Worm (Caenorhabditis elegans): ENCODE results near the gene irld-57.

irld-57 gene

DNA sequence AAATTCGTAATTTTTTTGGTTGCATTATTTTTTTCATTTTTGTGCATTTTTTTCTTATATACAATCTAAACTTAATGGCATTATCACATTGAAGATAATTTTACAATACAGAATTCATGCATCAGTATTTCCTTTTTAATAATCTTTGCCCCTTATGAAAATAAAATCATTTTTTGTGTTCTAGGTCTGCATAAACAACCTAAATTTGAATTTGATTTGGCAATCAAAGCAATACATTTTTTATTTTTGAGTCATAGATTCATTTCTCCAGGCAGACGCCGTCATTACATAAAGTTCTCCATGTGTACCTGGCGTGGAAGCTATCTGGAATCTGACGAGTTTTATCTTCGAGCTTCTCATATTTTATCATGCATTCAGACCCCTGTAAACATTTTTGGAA is 4.6 kb downstream of the irld-57 start, which contains the start of gene srh-140:
srh-140 (plus strand) TSS at position 301 of the 400 bp plus-strand sequence.
- TF ChIP-seq T22C8.4 (GFP tag; IDR thresholded peaks at IDR 0.05) (no peak), ztf-29 (GFP tag; IDR thresholded peaks at IDR 0.05) (no peak), klf-2 (GFP tag; conservative IDR thresholded peaks at IDR 0.05) (no peak), ztf-23 (GFP tag; IDR thresholded peaks at IDR 0.05) (no peak), tab-1 (GFP tag; IDR thresholded peaks at IDR 0.05) (no peak), cog-1 (tag; optimal IDR thresholded peaks at IDR 0.05) (no peak), ref-1 (GFP tag; conservative IDR thresholded peaks at IDR 0.05) (no peak), flt-1 (GFP tag; IDR thresholded peaks at IDR 0.05) (no peak), med-1 (GFP tag; optimal IDR thresholded peaks at IDR 0.05; ENCODE audit: insufficient read depth) (no peak)

DNA sequence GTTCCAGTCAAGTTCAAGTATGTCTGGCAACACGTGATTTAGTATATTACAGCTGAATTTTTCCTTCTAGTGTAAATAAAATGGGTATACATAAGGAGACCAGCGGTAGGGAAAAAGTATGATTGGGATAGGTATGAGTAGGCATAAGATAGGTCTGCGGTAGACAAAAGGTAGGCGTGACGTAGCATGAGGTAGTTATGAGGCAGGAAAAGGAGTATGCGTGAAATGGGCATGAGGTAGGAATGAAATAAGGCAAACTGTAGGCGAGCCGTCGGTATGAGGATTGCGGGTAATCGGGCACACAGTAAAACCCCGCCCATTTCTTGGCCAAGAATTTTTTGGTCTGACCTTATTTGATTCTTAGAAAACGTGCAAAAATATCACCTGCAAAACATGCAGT is 5.1 kb downstream of the irld-57 start:
- TF ChIP-seq tab-1 (GFP tag; IDR thresholded peaks at IDR 0.05) (no peak), flt-1 (GFP tag; IDR thresholded peaks at IDR 0.05) (no peak), ztf-29 (GFP tag; IDR thresholded peaks at IDR 0.05) (no peak), ref-1 (GFP tag; conservative IDR thresholded peaks at IDR 0.05) (no peak), ztf-23 (GFP tag; IDR thresholded peaks at IDR 0.05) (no peak), cog-1 (tag; optimal IDR thresholded peaks at IDR 0.05) (no peak), T22C8.4 (GFP tag; IDR thresholded peaks at IDR 0.05) (no peak), klf-2 (GFP tag; conservative IDR thresholded peaks at IDR 0.05) (no peak), med-1 (GFP tag; optimal IDR thresholded peaks at IDR 0.05; ENCODE audit: insufficient read depth) (no peak)

DNA sequence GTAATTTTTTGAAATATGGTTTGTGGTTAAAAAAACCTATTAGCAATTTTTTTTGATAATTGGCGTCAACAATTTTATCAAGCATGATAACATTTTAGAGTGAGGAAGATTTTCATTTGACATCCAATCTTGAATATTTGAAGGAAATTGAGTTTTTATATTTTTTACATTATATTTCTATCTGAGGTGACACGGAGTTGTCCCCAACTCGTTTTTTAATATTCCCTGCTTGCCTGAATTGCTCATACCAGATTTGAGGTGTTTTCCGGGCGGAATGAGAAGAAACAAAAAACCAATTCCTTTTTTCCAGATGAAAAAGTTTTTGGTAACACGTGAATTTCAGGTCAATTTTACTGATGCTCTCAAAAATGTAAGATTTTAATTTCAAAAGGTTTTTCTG is 6.9 kb downstream of the irld-57 start, which contains the start of gene Y6E2A.7:
Y6E2A.7 (plus strand) TSS at position 301 of the 400 bp plus-strand sequence.
- TF ChIP-seq cog-1 (tag; optimal IDR thresholded peaks at IDR 0.05), result no peak
- TF ChIP-seq klf-2 (GFP tag; conservative IDR thresholded peaks at IDR 0.05), result no peak
- TF ChIP-seq med-1 (GFP tag; optimal IDR thresholded peaks at IDR 0.05; ENCODE audit: insufficient read depth), result no peak
- TF ChIP-seq ref-1 (GFP tag; conservative IDR thresholded peaks at IDR 0.05), result no peak
- no peak for TF ChIP-seq tab-1 (GFP tag; IDR thresholded peaks at IDR 0.05)
- TF ChIP-seq ztf-29 (GFP tag; IDR thresholded peaks at IDR 0.05), result no peak
- TF ChIP-seq T22C8.4 (GFP tag; IDR thresholded peaks at IDR 0.05), result no peak
- no peak for TF ChIP-seq ztf-23 (GFP tag; IDR thresholded peaks at IDR 0.05)
- TF ChIP-seq flt-1 (GFP tag; IDR thresholded peaks at IDR 0.05), result no peak

DNA sequence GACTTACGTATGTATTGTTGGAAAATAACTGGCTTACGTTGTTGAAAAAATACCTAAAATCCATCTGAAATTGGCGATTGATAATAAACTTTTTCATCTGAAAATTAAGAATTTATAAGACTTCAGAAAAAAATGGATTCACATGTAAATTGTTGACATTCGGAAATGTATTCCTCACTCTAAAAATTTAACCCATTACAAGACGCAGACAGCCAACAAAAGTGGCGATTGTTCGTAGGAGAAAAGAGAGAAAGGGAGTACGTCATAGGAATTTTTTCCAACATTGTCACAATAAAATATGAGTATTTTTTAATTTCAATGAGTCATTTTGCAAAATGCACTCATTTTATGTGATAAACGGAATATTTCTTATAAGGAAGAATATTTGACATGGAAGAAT is 7.9 kb downstream of the irld-57 start, which contains the start of gene Y6E2A.5:
Y6E2A.5 (minus strand) TSS at position 101 of the 400 bp plus-strand sequence.
- TF ChIP-seq tab-1 (GFP tag; IDR thresholded peaks at IDR 0.05) (no peak), ref-1 (GFP tag; conservative IDR thresholded peaks at IDR 0.05) (no peak), T22C8.4 (GFP tag; IDR thresholded peaks at IDR 0.05) (no peak), klf-2 (GFP tag; conservative IDR thresholded peaks at IDR 0.05) (no peak), ztf-23 (GFP tag; IDR thresholded peaks at IDR 0.05) (no peak), flt-1 (GFP tag; IDR thresholded peaks at IDR 0.05) (no peak), ztf-29 (GFP tag; IDR thresholded peaks at IDR 0.05) (no peak), cog-1 (tag; optimal IDR thresholded peaks at IDR 0.05) (no peak), med-1 (GFP tag; optimal IDR thresholded peaks at IDR 0.05; ENCODE audit: insufficient read depth) (no peak)

DNA sequence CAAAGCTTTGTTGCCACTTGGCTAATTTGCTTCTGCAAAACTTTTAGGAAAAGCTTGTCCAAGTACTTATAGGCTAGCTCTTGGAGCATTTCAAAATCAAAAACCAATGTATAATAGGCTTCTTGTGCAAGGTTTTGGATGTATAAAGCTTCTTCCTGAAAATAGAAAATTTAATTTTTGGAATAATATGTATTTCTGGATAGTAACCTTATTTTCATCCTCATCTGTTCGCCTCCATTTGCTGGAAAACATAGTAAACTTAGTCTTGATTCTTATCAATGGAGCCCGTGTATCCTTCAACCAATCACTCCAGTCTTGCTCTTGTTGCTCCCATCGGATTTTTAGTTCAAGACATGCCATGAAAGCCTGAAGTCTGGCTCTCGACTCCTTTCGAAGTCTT is 9.8 kb downstream of the irld-57 start, which contains the start of gene Y6E2A.4:
Y6E2A.4 (minus strand) TSS at position 101 of the 400 bp plus-strand sequence.
- TF ChIP-seq med-1 (GFP tag; optimal IDR thresholded peaks at IDR 0.05; ENCODE audit: insufficient read depth) (no peak), ztf-23 (GFP tag; IDR thresholded peaks at IDR 0.05) (no peak), cog-1 (tag; optimal IDR thresholded peaks at IDR 0.05) (no peak), tab-1 (GFP tag; IDR thresholded peaks at IDR 0.05) (no peak), klf-2 (GFP tag; conservative IDR thresholded peaks at IDR 0.05) (no peak), ref-1 (GFP tag; conservative IDR thresholded peaks at IDR 0.05) (no peak), ztf-29 (GFP tag; IDR thresholded peaks at IDR 0.05) (no peak)

DNA sequence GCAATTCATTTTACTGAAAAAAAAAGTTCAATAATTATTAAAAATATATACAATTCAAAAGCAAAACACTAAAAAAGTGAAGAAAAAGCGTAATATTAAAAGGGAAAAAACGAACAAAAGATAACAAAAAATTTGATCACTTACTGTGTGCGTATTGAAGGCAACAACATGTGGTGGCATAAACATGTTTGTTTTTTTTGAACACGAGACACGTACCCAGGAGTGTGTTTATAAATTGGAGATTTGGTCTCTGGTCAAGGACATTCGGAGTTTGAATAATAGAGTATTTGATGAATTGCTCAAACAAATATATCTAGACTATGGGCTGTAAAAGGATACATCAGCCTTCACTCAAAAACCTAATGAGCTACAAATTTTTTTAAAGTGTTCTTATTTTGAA is 10.9 kb downstream of the irld-57 start:
- TF ChIP-seq klf-2 (GFP tag; conservative IDR thresholded peaks at IDR 0.05) (no peak), flt-1 (GFP tag; IDR thresholded peaks at IDR 0.05) (no peak), cog-1 (tag; optimal IDR thresholded peaks at IDR 0.05) (no peak), ztf-23 (GFP tag; IDR thresholded peaks at IDR 0.05) (no peak), ztf-29 (GFP tag; IDR thresholded peaks at IDR 0.05) (no peak), T22C8.4 (GFP tag; IDR thresholded peaks at IDR 0.05) (no peak), ref-1 (GFP tag; conservative IDR thresholded peaks at IDR 0.05) (no peak)

DNA sequence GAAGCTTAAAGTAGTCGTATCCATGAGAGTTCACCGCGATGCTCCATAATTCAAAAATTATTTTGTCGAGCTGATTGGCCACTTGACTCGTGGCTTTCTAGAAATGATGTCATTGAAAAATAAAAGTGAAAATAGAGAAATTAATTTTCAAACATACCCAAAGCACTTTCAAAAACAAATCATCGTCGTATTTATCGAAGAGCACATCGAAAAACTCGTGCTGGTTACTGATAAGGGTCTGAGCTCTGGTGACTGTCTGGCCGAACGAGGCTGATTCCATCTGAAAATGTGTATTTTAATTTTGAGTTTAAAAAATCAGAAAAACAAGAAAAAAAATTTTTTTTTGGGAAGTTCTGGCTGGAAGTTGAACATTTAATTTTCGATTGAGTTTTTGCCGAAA is 14.1 kb downstream of the irld-57 start:
- TF ChIP-seq ztf-23 (GFP tag; IDR thresholded peaks at IDR 0.05) (no peak), ref-1 (GFP tag; conservative IDR thresholded peaks at IDR 0.05) (no peak), tab-1 (GFP tag; IDR thresholded peaks at IDR 0.05) (no peak)

DNA sequence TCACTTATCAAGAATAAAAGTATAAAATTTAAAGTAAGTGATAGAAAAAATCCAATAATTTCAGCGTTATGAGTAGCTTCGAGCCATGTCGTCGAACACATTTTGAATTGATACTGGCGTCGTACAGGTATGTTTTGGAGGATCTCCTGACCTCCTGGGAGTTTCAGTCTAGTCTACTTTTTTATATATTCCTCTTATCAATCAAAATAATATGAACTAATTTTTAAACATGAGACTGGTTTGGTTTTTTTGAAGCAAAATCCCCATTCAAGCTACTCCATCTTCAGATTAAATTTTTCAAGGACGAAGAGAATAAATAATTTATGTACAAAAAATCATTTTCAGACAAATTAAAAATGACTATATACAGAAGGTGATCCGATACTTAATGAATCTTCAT is 14.6 kb downstream of the irld-57 start, which contains the start of gene str-101:
str-101 (minus strand) TSS at position 101 of the 400 bp plus-strand sequence.
- TF ChIP-seq ztf-29 (GFP tag; IDR thresholded peaks at IDR 0.05) (no peak), T22C8.4 (GFP tag; IDR thresholded peaks at IDR 0.05) (no peak), flt-1 (GFP tag; IDR thresholded peaks at IDR 0.05) (no peak), med-1 (GFP tag; optimal IDR thresholded peaks at IDR 0.05; ENCODE audit: insufficient read depth) (no peak), ref-1 (GFP tag; conservative IDR thresholded peaks at IDR 0.05) (no peak), ztf-23 (GFP tag; IDR thresholded peaks at IDR 0.05) (no peak), cog-1 (tag; optimal IDR thresholded peaks at IDR 0.05) (no peak), tab-1 (GFP tag; IDR thresholded peaks at IDR 0.05) (no peak), klf-2 (GFP tag; conservative IDR thresholded peaks at IDR 0.05) (no peak)

DNA sequence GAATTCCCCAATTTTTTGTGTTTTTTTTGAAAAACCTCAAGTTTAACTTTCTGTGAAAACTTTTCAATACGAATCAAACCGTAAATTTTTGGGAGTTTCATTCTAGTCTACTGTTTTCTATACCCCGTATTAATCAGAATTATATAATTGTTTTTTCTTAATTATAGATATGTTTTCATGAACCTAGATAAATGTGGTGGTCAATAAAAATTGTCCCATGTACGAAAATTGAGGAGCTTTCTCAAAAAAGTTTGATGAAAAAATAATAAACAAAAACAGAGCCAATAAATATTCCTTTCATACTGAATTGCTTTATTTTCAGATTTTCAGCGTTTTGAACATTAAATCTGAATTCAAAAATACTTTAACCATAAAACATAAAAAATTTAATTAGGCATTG is 16.1 kb downstream of the irld-57 start, which contains the start of gene Y6E2A.1:
Y6E2A.1 (minus strand) TSS at position 101 of the 400 bp plus-strand sequence.
- TF ChIP-seq ztf-23 (GFP tag; IDR thresholded peaks at IDR 0.05) (no peak), klf-2 (GFP tag; conservative IDR thresholded peaks at IDR 0.05) (no peak), cog-1 (tag; optimal IDR thresholded peaks at IDR 0.05) (no peak), T22C8.4 (GFP tag; IDR thresholded peaks at IDR 0.05) (no peak), ref-1 (GFP tag; conservative IDR thresholded peaks at IDR 0.05) (no peak), flt-1 (GFP tag; IDR thresholded peaks at IDR 0.05) (no peak), ztf-29 (GFP tag; IDR thresholded peaks at IDR 0.05) (no peak)

DNA sequence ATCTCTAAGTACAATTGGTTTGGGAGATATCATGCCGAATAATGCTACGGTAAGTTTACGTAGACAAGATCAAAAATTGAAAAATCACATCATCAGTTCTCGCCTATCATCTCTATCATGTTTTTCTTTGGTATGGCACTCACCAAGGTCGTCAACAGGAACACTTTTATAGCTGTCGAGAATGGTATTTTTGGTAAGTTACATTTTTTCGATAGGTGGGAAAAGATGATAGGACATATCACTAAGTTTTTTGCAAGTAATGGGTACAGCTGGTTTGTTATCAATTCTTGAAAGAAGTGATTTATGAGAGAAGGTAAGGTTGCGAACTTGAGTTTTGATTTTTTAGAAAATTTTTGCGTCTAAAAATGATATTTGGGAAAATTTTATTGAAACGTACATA is 18.5 kb downstream of the irld-57 start:
- TF ChIP-seq tab-1 (GFP tag; IDR thresholded peaks at IDR 0.05), result no peak
- TF ChIP-seq ref-1 (GFP tag; conservative IDR thresholded peaks at IDR 0.05), result no peak
- TF ChIP-seq ztf-23 (GFP tag; IDR thresholded peaks at IDR 0.05), result no peak
- no peak for TF ChIP-seq T22C8.4 (GFP tag; IDR thresholded peaks at IDR 0.05)
- TF ChIP-seq cog-1 (tag; optimal IDR thresholded peaks at IDR 0.05), result no peak
